Fruit fly (Drosophila melanogaster) whole organism, embryonic: ENCODE data around the gene Mf.

Experiments
- Abd-B ChIP-seq: fragments of 200-800 bp; sonication (Bioruptor generic); optimal IDR thresholded peaks from 2 replicates; lab custom pipeline; 2018; ENCODE audit warnings: missing biosample characterization, mild to moderate bottlenecking, missing genetic modification characterization, moderate library complexity
- Awh ChIP-seq: fragments of 200-800 bp; sonication (Bioruptor generic); IDR thresholded peaks from 2 replicates; pipeline ENCODE4, ENCODE4 v1.3.6; 2022; ENCODE audit warnings: missing biosample characterization, missing genetic modification characterization
- B-H1 ChIP-seq: fragments of 200-800 bp; sonication (Bioruptor generic); IDR thresholded peaks from 3 replicates; pipeline ENCODE4 v1.3.6; 2022; ENCODE audit warnings: missing biosample characterization, missing genetic modification characterization
- CG10209 ChIP-seq: fragments of 200-800 bp; sonication (Bioruptor generic); optimal IDR thresholded peaks from 3 replicates; lab custom pipeline; 2017; ENCODE audit warnings: missing biosample characterization, mild to moderate bottlenecking, missing genetic modification characterization, missing genetic modification reagents
- CG10267 ChIP-seq: fragments of 200-800 bp; sonication (Bioruptor generic); optimal IDR thresholded peaks from 2 replicates; lab custom pipeline; 2018; ENCODE audit warnings: missing biosample characterization, mild to moderate bottlenecking, missing genetic modification characterization, moderate library complexity
- CG10321 ChIP-seq: fragments of 200-800 bp; sonication (Bioruptor generic); IDR thresholded peaks from 2 replicates; pipeline ENCODE4 v1.3.6; 2022; ENCODE audit warnings: missing biosample characterization, missing genetic modification characterization
- CG11093 ChIP-seq: fragments of 200-800 bp; sonication (Bioruptor generic); IDR thresholded peaks from 3 replicates; pipeline ENCODE4 v1.3.6; 2022; ENCODE audit warnings: missing biosample characterization, missing genetic modification characterization
- CG12155 ChIP-seq: fragments of 200-800 bp; sonication (Bioruptor generic); optimal IDR thresholded peaks from 3 replicates; lab custom pipeline; 2016; ENCODE audit warnings: missing biosample characterization, missing genetic modification characterization
- CG12391 ChIP-seq: fragments of 200-800 bp; sonication (Bioruptor generic); optimal IDR thresholded peaks from 3 replicates; lab custom pipeline; 2018; ENCODE audit warnings: missing biosample characterization, mild to moderate bottlenecking, missing genetic modification characterization, moderate library complexity
- CG12744 ChIP-seq: fragments of 200-800 bp; sonication (Bioruptor generic); optimal IDR thresholded peaks from 2 replicates; lab custom pipeline; 2016; ENCODE audit warnings: missing biosample characterization, missing genetic modification characterization
- CG12942 ChIP-seq: fragments of 200-800 bp; sonication (Bioruptor generic); optimal IDR thresholded peaks from 3 replicates; lab custom pipeline; 2016; ENCODE audit warnings: missing biosample characterization, missing genetic modification characterization
- CG13296 ChIP-seq: fragments of 200-800 bp; sonication (Bioruptor generic); optimal IDR thresholded peaks from 3 replicates; lab custom pipeline; 2018; ENCODE audit warnings: missing biosample characterization, mild to moderate bottlenecking, missing genetic modification characterization
- CG13624 ChIP-seq: fragments of 200-800 bp; sonication (Bioruptor generic); optimal IDR thresholded peaks from 2 replicates; lab custom pipeline; 2016; ENCODE audit warnings: missing biosample characterization, missing genetic modification characterization
- CG14667 ChIP-seq: fragments of 200-800 bp; sonication (Bioruptor generic); IDR thresholded peaks from 2 replicates; pipeline ENCODE4 v1.3.6; 2022; ENCODE audit warnings: missing biosample characterization, missing genetic modification characterization
- CG15479 ChIP-seq: fragments of 200-800 bp; sonication (Bioruptor generic); optimal IDR thresholded peaks from 3 replicates; lab custom pipeline; 2019; ENCODE audit warnings: missing biosample characterization, mild to moderate bottlenecking, missing genetic modification characterization, moderate library complexity
- CG15696 ChIP-seq: fragments of 200-800 bp; sonication (Bioruptor generic); optimal IDR thresholded peaks from 2 replicates; lab custom pipeline; 2019; ENCODE audit warnings: missing biosample characterization, mild to moderate bottlenecking, missing genetic modification characterization, moderate library complexity
- CG16779 ChIP-seq: fragments of 200-800 bp; sonication (Bioruptor generic); IDR thresholded peaks from 2 replicates; pipeline ENCODE4 v1.3.6; 2022; ENCODE audit warnings: missing biosample characterization, missing genetic modification characterization
- CG17568 ChIP-seq: fragments of 200-800 bp; sonication (Bioruptor generic); optimal IDR thresholded peaks from 2 replicates; lab custom pipeline; 2018; ENCODE audit warnings: missing biosample characterization, mild to moderate bottlenecking, missing genetic modification characterization, moderate library complexity
- CG18262 ChIP-seq: fragments of 200-800 bp; optimal IDR thresholded peaks from 3 replicates; lab custom pipeline; 2019; ENCODE audit warnings: missing biosample characterization, mild to moderate bottlenecking, missing genetic modification characterization, moderate library complexity
- CG2120 ChIP-seq: fragments of 200-800 bp; sonication (Bioruptor generic); optimal IDR thresholded peaks from 3 replicates; lab custom pipeline; 2016; ENCODE audit warnings: missing biosample characterization, missing genetic modification characterization
- CG32532 ChIP-seq: fragments of 200-800 bp; sonication (Bioruptor generic); IDR thresholded peaks from 2 replicates; pipeline ENCODE4 v1.3.6; 2022; ENCODE audit warnings: missing biosample characterization, missing genetic modification characterization
- CG34224 ChIP-seq: fragments of 200-800 bp; sonication (Bioruptor generic); IDR thresholded peaks from 3 replicates; pipeline ENCODE4 v1.3.6; 2022; ENCODE audit warnings: missing biosample characterization, missing genetic modification characterization; ENCODE audit not compliant: partially characterized antibody
- CG5245 ChIP-seq: fragments of 200-800 bp; sonication (Bioruptor generic); optimal IDR thresholded peaks from 3 replicates; lab custom pipeline; 2016; ENCODE audit warnings: missing biosample characterization, missing genetic modification characterization
- CG6854 ChIP-seq: fragments of 200-800 bp; sonication (Bioruptor generic); optimal IDR thresholded peaks from 3 replicates; lab custom pipeline; 2017; ENCODE audit warnings: missing biosample characterization, mild to moderate bottlenecking, missing genetic modification characterization
- CG7271 ChIP-seq: fragments of 200-800 bp; sonication (Bioruptor generic); optimal IDR thresholded peaks from 2 replicates; lab custom pipeline; 2018; ENCODE audit warnings: missing biosample characterization, mild to moderate bottlenecking, missing genetic modification characterization, moderate library complexity
- CkIIα-i1 ChIP-seq: fragments of 200-800 bp; sonication (Bioruptor generic); IDR thresholded peaks from 2 replicates; pipeline ENCODE4 v1.3.6; 2022; ENCODE audit warnings: missing biosample characterization, missing genetic modification characterization
- Hr3 ChIP-seq: fragments of 200-800 bp; sonication (Bioruptor generic); optimal IDR thresholded peaks from 3 replicates; lab custom pipeline; 2016; ENCODE audit warnings: missing biosample characterization, missing genetic modification characterization
- Rfx ChIP-seq: fragments of 200-800 bp; sonication (Bioruptor generic); IDR thresholded peaks from 2 replicates; pipeline ENCODE4 v1.3.6; 2022; ENCODE audit warnings: missing biosample characterization, missing genetic modification characterization
- Sry-δ ChIP-seq: fragments of 200-800 bp; sonication (Bioruptor generic); optimal IDR thresholded peaks from 2 replicates; lab custom pipeline; 2016; ENCODE audit warnings: missing biosample characterization, missing genetic modification characterization
- Stat92E ChIP-seq, 3 experiments: fragments of >200 bp in 2 of 3; fragments of 200-800 bp in 1 of 3; sonication (Bioruptor generic) in 1 of 3; optimal IDR thresholded peaks; 2 replicates each; lab custom pipeline; 2017 to 2019; ENCODE audit warnings: missing biosample characterization in 3 of 3, missing genetic modification characterization in 3 of 3, mild to moderate bottlenecking in 1 of 3, moderate library complexity in 1 of 3
- TFAM ChIP-seq: fragments of 200-800 bp; sonication (Bioruptor generic); optimal IDR thresholded peaks from 2 replicates; lab custom pipeline; 2017; ENCODE audit warnings: missing biosample characterization, missing genetic modification characterization, inconsistent platforms
- Taf1 ChIP-seq: fragments of 200-800 bp; sonication (Bioruptor generic); IDR thresholded peaks from 2 replicates; pipeline ENCODE4 v1.3.6; 2022; ENCODE audit warnings: missing biosample characterization, missing genetic modification characterization
- ab ChIP-seq: fragments of 200-800 bp; sonication (Bioruptor generic); optimal IDR thresholded peaks from 2 replicates; lab custom pipeline; 2016; ENCODE audit warnings: missing biosample characterization, missing genetic modification characterization
- cad ChIP-seq: fragments of >200 bp; optimal IDR thresholded peaks from 2 replicates; lab custom pipeline; 2017; ENCODE audit warnings: missing biosample characterization, missing genetic modification characterization
- dan ChIP-seq: fragments of 200-800 bp; sonication (Bioruptor generic); IDR thresholded peaks from 2 replicates; pipeline ENCODE4 v1.3.6; 2022; ENCODE audit warnings: missing biosample characterization, missing genetic modification characterization
- dmrt11E ChIP-seq: fragments of 200-800 bp; sonication (Bioruptor generic); optimal IDR thresholded peaks from 3 replicates; lab custom pipeline; 2018; ENCODE audit warnings: missing biosample characterization, mild to moderate bottlenecking, missing genetic modification characterization, moderate library complexity
- dysf ChIP-seq: fragments of 200-800 bp; sonication (Bioruptor generic); IDR thresholded peaks from 3 replicates; pipeline ENCODE4 v1.3.6; 2022; ENCODE audit warnings: missing biosample characterization, missing genetic modification characterization
- eve ChIP-seq, 2 experiments: fragments of >200 bp; optimal IDR thresholded peaks; 2 replicates each; lab custom pipeline; 2017; ENCODE audit warnings: missing biosample characterization in 2 of 2, missing genetic modification characterization in 2 of 2
- grn ChIP-seq: fragments of 200-800 bp; sonication (Bioruptor generic); optimal IDR thresholded peaks from 3 replicates; lab custom pipeline; 2017; ENCODE audit warnings: missing biosample characterization, missing genetic modification characterization
- jing ChIP-seq: fragments of 200-800 bp; sonication (Bioruptor generic); optimal IDR thresholded peaks from 2 replicates; lab custom pipeline; 2018; ENCODE audit warnings: missing biosample characterization, mild to moderate bottlenecking, missing genetic modification characterization
- klu ChIP-seq: fragments of 200-800 bp; sonication (Bioruptor generic); IDR thresholded peaks from 2 replicates; pipeline ENCODE4 v1.3.6; 2022; ENCODE audit warnings: missing biosample characterization, missing genetic modification characterization
- lilli ChIP-seq: fragments of 200-800 bp; sonication (Bioruptor generic); optimal IDR thresholded peaks from 3 replicates; lab custom pipeline; 2016; ENCODE audit warnings: missing biosample characterization, missing genetic modification characterization
- odd ChIP-seq: fragments of 200-800 bp; sonication (Bioruptor generic); optimal IDR thresholded peaks from 2 replicates; lab custom pipeline; 2017; ENCODE audit warnings: missing biosample characterization, mild to moderate bottlenecking, missing genetic modification characterization
- pb ChIP-seq: fragments of 200-800 bp; sonication (Bioruptor generic); optimal IDR thresholded peaks from 3 replicates; lab custom pipeline; 2016; ENCODE audit warnings: missing biosample characterization, missing genetic modification characterization
- peb ChIP-seq: fragments of 200-800 bp; sonication (Bioruptor generic); IDR thresholded peaks from 2 replicates; pipeline ENCODE4 v1.3.6; 2022; ENCODE audit warnings: missing biosample characterization, missing genetic modification characterization
- pnt ChIP-seq: fragments of 200-800 bp; sonication (Bioruptor generic); optimal IDR thresholded peaks from 3 replicates; lab custom pipeline; 2016; ENCODE audit warnings: missing biosample characterization, missing genetic modification characterization
- slbo ChIP-seq: fragments of 200-800 bp; sonication (Bioruptor generic); IDR thresholded peaks from 2 replicates; pipeline ENCODE4 v1.3.6; 2022; ENCODE audit warnings: missing biosample characterization, missing genetic modification characterization
- tin ChIP-seq: fragments of 200-800 bp; sonication (Bioruptor generic); optimal IDR thresholded peaks from 3 replicates; lab custom pipeline; 2016; ENCODE audit warnings: missing biosample characterization, missing genetic modification characterization
- tll ChIP-seq, 2 experiments: fragments of 200-800 bp in 1 of 2; fragments of >200 bp in 1 of 2; sonication (Bioruptor generic) in 1 of 2; optimal IDR thresholded peaks; 2 replicates each; lab custom pipeline; 2017 to 2019; ENCODE audit warnings: missing biosample characterization in 2 of 2, missing genetic modification characterization in 2 of 2, mild to moderate bottlenecking in 1 of 2, moderate library complexity in 1 of 2
- vvl ChIP-seq: fragments of 200-800 bp; sonication (Bioruptor generic); IDR thresholded peaks from 2 replicates; pipeline ENCODE4 v1.3.6; 2022; ENCODE audit warnings: missing biosample characterization, missing genetic modification characterization

Gene Mf

dm6 chr3R:15145491-15145890 is 35.8 kb downstream of the Mf start (continued):
- TF ChIP-seq grn (GFP tag; lab: Kevin White, UChicago) (peak; percentile 6), CG17568 (no peak), tin (GFP tag; lab: Kevin White, UChicago) (peak; percentile 26), CkIIα-i1 (no peak), ab (GFP tag; lab: Kevin White, UChicago) (no peak), slbo (GFP tag; lab: Robert Waterston, UW) (peak; percentile 56), Stat92E (GFP tag; optimal IDR thresholded peaks at IDR 0.05; lab: Kevin White, UChicago) (no peak), dan (GFP tag; lab: Robert Waterston, UW) (no peak), CG6854 (GFP tag; lab: Kevin White, UChicago) (no peak), CG34224 (GFP tag; lab: Robert Waterston, UW) (no peak), peb (GFP tag; lab: Robert Waterston, UW) (peak; percentile 37; the same call in 1 of the 2 replicates), CG13624 (GFP tag; lab: Kevin White, UChicago) (no peak), tll (GFP tag; optimal IDR thresholded peaks at IDR 0.05; lab: Kevin White, UChicago) (no peak), CG18262 (tag; lab: Kevin White, UChicago) (peak; percentile 77), Sry-δ (no peak), lilli (GFP tag; lab: Kevin White, UChicago) (peak; percentile 39), Hr3 (GFP tag; lab: Kevin White, UChicago) (peak; percentile 20), odd (GFP tag; lab: Kevin White, UChicago) (no peak), CG14667 (peak; percentile 52; the same call in 1 of the 2 replicates), eve (GFP tag; optimal IDR thresholded peaks at IDR 0.05; lab: Kevin White, UChicago) (no peak), CG7271 (tag; lab: Kevin White, UChicago) (no peak), CG13296 (GFP tag; lab: Kevin White, UChicago) (peak; percentile 10), dmrt11E (tag; lab: Kevin White, UChicago) (peak; percentile 52), Taf1 (GFP tag; lab: Robert Waterston, UW) (no peak), CG12744 (GFP tag; lab: Kevin White, UChicago) (no peak), vvl (GFP tag; lab: Robert Waterston, UW) (peak; percentile 82), CG15479 (GFP tag; lab: Kevin White, UChicago) (peak; percentile 40), cad (GFP tag; lab: Kevin White, UChicago) (no peak), CG10267 (tag; lab: Kevin White, UChicago) (peak; percentile 38), CG10321 (GFP tag; lab: Robert Waterston, UW) (peak; percentile 41; the same call in 1 of the 2 replicates), CG11093 (GFP tag; lab: Robert Waterston, UW) (no peak), CG10209 (GFP tag; lab: Kevin White, UChicago) (peak; percentile 25), pb (GFP tag; lab: Kevin White, UChicago) (no peak), Abd-B (GFP tag; lab: Kevin White, UChicago) (peak; percentile 59), CG15696 (tag; lab: Kevin White, UChicago) (no peak), CG5245 (GFP tag; lab: Kevin White, UChicago) (no peak), pnt (GFP tag; lab: Kevin White, UChicago) (no peak), TFAM (GFP tag; lab: Kevin White, UChicago) (no peak), CG12391 (tag; lab: Kevin White, UChicago) (peak; percentile 51), klu (no peak), Rfx (GFP tag; lab: Robert Waterston, UW) (peak; percentile 70), CG32532 (GFP tag; lab: Robert Waterston, UW) (peak; percentile 64), CG16779 (GFP tag; lab: Robert Waterston, UW) (no peak), jing (GFP tag; lab: Kevin White, UChicago) (no peak), CG12942 (peak; percentile 27), CG2120 (peak; percentile 28), CG12155 (peak; percentile 30), Awh (0 out of 2 replicates have a peak, but pooled peaks have one; percentile 25), B-H1 (no peak; the same call in 2 of the 3 replicates), dysf (peak; percentile 79)
- TF ChIP-seq, all 482 proteins: peak for 182
